Worm (Caenorhabditis elegans) whole organism, L3 larva: Measurements from ENCODE around the gene bud-13.

Source experiments
- R02D3.7 ChIP-seq: fragments of 150-350 bp; optimal IDR thresholded peaks from 2 replicates; lab custom pipeline; 2014; ENCODE audit warnings: missing biosample characterization, missing genetic modification characterization
- ama-1 ChIP-seq: fragments of 150-350 bp; optimal IDR thresholded peaks from 2 replicates; lab custom pipeline; 2018
- ceh-16 ChIP-seq: sonication (generic microtip); optimal IDR thresholded peaks from 2 replicates; lab custom pipeline; 2017; ENCODE audit warnings: missing biosample characterization, missing genetic modification characterization
- ceh-28 ChIP-seq: fragments of 150-350 bp; optimal IDR thresholded peaks from 2 replicates; lab custom pipeline; 2014; ENCODE audit warnings: missing biosample characterization, missing genetic modification reagents, missing genetic modification characterization
- egl-5 ChIP-seq: fragments of 150-350 bp; optimal IDR thresholded peaks from 2 replicates; lab custom pipeline; 2017; ENCODE audit warnings: missing biosample characterization, missing genetic modification reagents, missing genetic modification characterization, inconsistent platforms
- elt-1 ChIP-seq: fragments of 150-350 bp; optimal IDR thresholded peaks from 2 replicates; lab custom pipeline; 2014; ENCODE audit warnings: missing biosample characterization, missing genetic modification characterization
- elt-2 ChIP-seq: sonication (generic microtip); optimal IDR thresholded peaks from 2 replicates; lab custom pipeline; 2016; ENCODE audit warnings: missing genetic modification reagents, mild to moderate bottlenecking, missing genetic modification characterization, missing compliant biosample characterization
- eor-1 ChIP-seq, 2 experiments: fragments of 150-350 bp; optimal IDR thresholded peaks; 2 replicates each; lab custom pipeline; 2014 to 2018; ENCODE audit warnings: missing biosample characterization in 2 of 2, missing genetic modification characterization in 2 of 2
- fkh-10 ChIP-seq: sonication (generic microtip); optimal IDR thresholded peaks from 2 replicates; lab custom pipeline; 2017; ENCODE audit warnings: missing biosample characterization, missing genetic modification reagents, missing genetic modification characterization
- fkh-2 ChIP-seq: fragments of 150-350 bp; optimal IDR thresholded peaks from 2 replicates; lab custom pipeline; 2014; ENCODE audit warnings: missing biosample characterization, missing genetic modification reagents, missing genetic modification characterization
- fos-1 ChIP-seq: fragments of 150-350 bp; optimal IDR thresholded peaks from 2 replicates; lab custom pipeline; 2014; ENCODE audit warnings: missing biosample characterization, missing genetic modification characterization
- hmg-11 ChIP-seq: sonication (generic microtip); optimal IDR thresholded peaks from 2 replicates; lab custom pipeline; 2016; ENCODE audit warnings: missing genetic modification characterization, missing compliant biosample characterization
- jun-1 ChIP-seq: fragments of 150-350 bp; optimal IDR thresholded peaks from 2 replicates; lab custom pipeline; 2014; ENCODE audit warnings: missing biosample characterization, missing genetic modification reagents, missing genetic modification characterization
- lin-15B ChIP-seq: fragments of 150-350 bp; optimal IDR thresholded peaks from 2 replicates; lab custom pipeline; 2014; ENCODE audit warnings: missing biosample characterization, missing genetic modification characterization
- lin-39 ChIP-seq: fragments of 150-350 bp; optimal IDR thresholded peaks from 2 replicates; lab custom pipeline; 2018; ENCODE audit warnings: missing biosample characterization, missing genetic modification reagents, missing genetic modification characterization
- lsy-12 ChIP-seq: sonication (generic microtip); optimal IDR thresholded peaks from 2 replicates; lab custom pipeline; 2016; ENCODE audit warnings: mild to moderate bottlenecking, missing genetic modification characterization, missing compliant biosample characterization
- mdl-1 ChIP-seq: fragments of 150-350 bp; optimal IDR thresholded peaks from 2 replicates; lab custom pipeline; 2014; ENCODE audit warnings: missing biosample characterization, missing genetic modification characterization
- mml-1 ChIP-seq: fragments of 150-350 bp; sonication (generic microtip); optimal IDR thresholded peaks from 3 replicates; lab custom pipeline; 2014; ENCODE audit warnings: missing biosample characterization, missing genetic modification characterization
- nfya-1 ChIP-seq: sonication (generic microtip); optimal IDR thresholded peaks from 2 replicates; lab custom pipeline; 2017; ENCODE audit warnings: missing genetic modification characterization, mild to moderate bottlenecking, missing compliant biosample characterization, antibody characterized with exemption, moderate library complexity; ENCODE audit not compliant: insufficient read depth
- nhr-11 ChIP-seq: fragments of 150-350 bp; optimal IDR thresholded peaks from 2 replicates; lab custom pipeline; 2014; ENCODE audit warnings: missing biosample characterization, missing genetic modification characterization
- nhr-12 ChIP-seq: fragments of 150-350 bp; optimal IDR thresholded peaks from 2 replicates; lab custom pipeline; 2014; ENCODE audit warnings: missing biosample characterization, missing genetic modification characterization
- nhr-237 ChIP-seq: fragments of 150-350 bp; optimal IDR thresholded peaks from 2 replicates; lab custom pipeline; 2014; ENCODE audit warnings: missing biosample characterization, missing genetic modification characterization
- nhr-25 ChIP-seq: sonication (generic microtip); optimal IDR thresholded peaks from 2 replicates; lab custom pipeline; 2017; ENCODE audit warnings: missing biosample characterization, missing genetic modification characterization
- nhr-28 ChIP-seq: fragments of 150-350 bp; optimal IDR thresholded peaks from 2 replicates; lab custom pipeline; 2014; ENCODE audit warnings: missing biosample characterization, missing genetic modification characterization
- nhr-43 ChIP-seq: sonication (generic microtip); optimal IDR thresholded peaks from 2 replicates; lab custom pipeline; 2016; ENCODE audit warnings: mild to moderate bottlenecking, missing genetic modification characterization, missing compliant biosample characterization; ENCODE audit not compliant: poor library complexity, severe bottlenecking
- nhr-67 ChIP-seq: fragments of 150-350 bp; optimal IDR thresholded peaks from 2 replicates; lab custom pipeline; 2014; ENCODE audit warnings: missing biosample characterization, missing genetic modification characterization
- pha-4 ChIP-seq: fragments of 150-350 bp; optimal IDR thresholded peaks from 2 replicates; lab custom pipeline; 2014; ENCODE audit warnings: missing biosample characterization, missing genetic modification reagents, missing genetic modification characterization
- pqm-1 ChIP-seq: fragments of 150-350 bp; optimal IDR thresholded peaks from 2 replicates; lab custom pipeline; 2017; ENCODE audit warnings: missing biosample characterization, missing genetic modification characterization, inconsistent platforms
- sea-2 ChIP-seq: fragments of 150-350 bp; sonication (generic microtip); optimal IDR thresholded peaks from 4 replicates; lab custom pipeline; 2014; ENCODE audit warnings: missing biosample characterization, missing genetic modification reagents, missing genetic modification characterization
- skn-1 ChIP-seq: fragments of 150-350 bp; optimal IDR thresholded peaks from 2 replicates; lab custom pipeline; 2014; ENCODE audit warnings: missing biosample characterization, missing genetic modification characterization
- snpc-4 ChIP-seq: fragments of 150-350 bp; optimal IDR thresholded peaks from 2 replicates; lab custom pipeline; 2014; ENCODE audit warnings: missing biosample characterization, missing genetic modification characterization
- unc-39 ChIP-seq: sonication (generic microtip); optimal IDR thresholded peaks from 4 replicates; lab custom pipeline; 2017; ENCODE audit warnings: missing biosample characterization, missing genetic modification characterization
- zag-1 ChIP-seq: fragments of 150-350 bp; optimal IDR thresholded peaks from 2 replicates; lab custom pipeline; 2014; ENCODE audit warnings: missing biosample characterization, missing genetic modification characterization

bud-13 gene

DNA sequence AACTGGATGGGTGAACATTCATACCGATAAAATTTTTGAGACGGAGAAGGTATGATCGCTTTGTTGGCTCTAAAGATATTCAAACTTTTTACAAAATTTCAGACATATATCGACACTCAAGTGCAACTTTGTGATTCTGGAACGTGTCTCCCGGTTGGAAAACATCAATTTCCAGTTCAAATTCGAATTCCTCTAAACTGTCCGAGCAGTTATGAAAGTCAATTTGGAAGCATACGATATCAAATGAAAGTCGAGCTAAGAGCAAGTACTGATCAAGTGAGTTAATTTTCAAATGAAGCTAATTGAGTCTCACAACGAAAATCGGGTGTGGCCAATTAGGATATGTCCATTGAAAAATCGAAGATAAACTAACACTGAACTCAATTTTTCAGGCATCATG lies 33.1 kb downstream of the bud-13 start:
- TF ChIP-seq jun-1 (tag; lab: Kevin White, UChicago) (no peak), fkh-2 (tag; lab: Kevin White, UChicago) (no peak), egl-5 (no peak), nhr-11 (tag; lab: Kevin White, UChicago) (no peak), skn-1 (no peak), zag-1 (tag; lab: Kevin White, UChicago) (no peak), ceh-28 (tag; lab: Kevin White, UChicago) (no peak), lsy-12 (no peak), mdl-1 (no peak), elt-1 (tag; lab: Kevin White, UChicago) (no peak), eor-1 (tag; optimal IDR thresholded peaks at IDR 0.05; lab: Kevin White, UChicago) (no peak), pha-4 (tag; lab: Kevin White, UChicago) (no peak), hmg-11 (tag; lab: Kevin White, UChicago) (no peak), sea-2 (GFP tag; lab: Kevin White, UChicago) (no peak), fos-1 (tag; lab: Kevin White, UChicago) (no peak), nhr-25 (no peak), R02D3.7 (no peak), nfya-1 (tag; lab: Kevin White, UChicago) (no peak), nhr-43 (no peak)

DNA sequence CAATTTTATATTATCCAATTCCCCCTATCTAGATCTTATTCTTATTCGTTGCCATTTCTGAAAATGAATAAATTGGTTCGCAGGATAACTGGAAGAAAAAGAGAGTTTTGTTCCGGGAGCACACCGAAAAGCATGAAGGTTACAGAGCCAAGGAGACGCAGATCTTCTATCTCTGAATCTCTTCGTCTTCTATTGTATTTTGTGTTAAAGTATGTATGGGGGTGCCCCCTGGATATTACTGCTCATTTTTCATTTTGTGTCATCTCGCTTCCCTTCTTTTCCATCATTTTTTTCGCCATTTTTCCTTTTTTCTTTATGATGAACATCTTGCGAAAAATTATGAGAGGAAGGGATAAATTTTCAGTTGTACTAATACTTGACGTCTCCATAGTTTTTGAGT lies 33.8 kb downstream of the bud-13 start:
- TF ChIP-seq jun-1 (tag; lab: Kevin White, UChicago) (no peak), nfya-1 (tag; lab: Kevin White, UChicago) (peak; percentile 5), ceh-16 (tag; lab: Kevin White, UChicago) (no peak), lin-39 (tag; lab: Kevin White, UChicago) (peak; percentile 74), hmg-11 (tag; lab: Kevin White, UChicago) (no peak), lin-15B (tag; lab: Kevin White, UChicago) (no peak)
- TF ChIP-seq, all 47 proteins: peak for 2

DNA sequence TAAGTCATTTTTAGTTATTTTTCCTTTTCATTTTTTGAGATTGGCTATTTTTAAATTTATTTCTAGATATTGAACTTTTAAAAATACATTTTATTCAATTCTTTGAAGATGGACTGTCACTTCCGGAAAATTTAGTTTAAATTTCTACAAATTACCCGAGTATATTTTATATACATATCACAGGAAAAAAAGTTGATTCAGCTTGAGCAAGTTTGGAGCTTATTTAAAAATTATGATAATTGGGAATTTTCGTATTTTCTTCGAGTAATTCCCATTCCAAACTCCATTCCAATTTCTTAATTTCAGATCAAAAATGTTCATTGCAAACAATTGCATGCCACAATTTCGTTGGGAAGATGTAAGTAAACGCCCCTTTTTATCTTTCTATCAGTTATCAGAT lies 37.8 kb downstream of the bud-13 start, which contains the start of gene arrd-15:
arrd-15 (plus strand) TSS at position 301 of the 400 bp plus-strand sequence.
- no peak for TF ChIP-seq nhr-237 (tag; lab: Kevin White, UChicago)
- TF ChIP-seq snpc-4 (tag; lab: Kevin White, UChicago) = no peak
- TF ChIP-seq mml-1 = no peak
- TF ChIP-seq ceh-28 (tag; lab: Kevin White, UChicago) = no peak
- TF ChIP-seq unc-39 = no peak
- no peak for TF ChIP-seq zag-1 (tag; lab: Kevin White, UChicago)
- TF ChIP-seq mdl-1 = no peak
- TF ChIP-seq nhr-12 = no peak
- TF ChIP-seq nhr-67 (tag; lab: Kevin White, UChicago) = no peak
- TF ChIP-seq sea-2 (GFP tag; lab: Kevin White, UChicago) = no peak
- TF ChIP-seq fkh-10 = no peak
- TF ChIP-seq ama-1 = no peak

DNA sequence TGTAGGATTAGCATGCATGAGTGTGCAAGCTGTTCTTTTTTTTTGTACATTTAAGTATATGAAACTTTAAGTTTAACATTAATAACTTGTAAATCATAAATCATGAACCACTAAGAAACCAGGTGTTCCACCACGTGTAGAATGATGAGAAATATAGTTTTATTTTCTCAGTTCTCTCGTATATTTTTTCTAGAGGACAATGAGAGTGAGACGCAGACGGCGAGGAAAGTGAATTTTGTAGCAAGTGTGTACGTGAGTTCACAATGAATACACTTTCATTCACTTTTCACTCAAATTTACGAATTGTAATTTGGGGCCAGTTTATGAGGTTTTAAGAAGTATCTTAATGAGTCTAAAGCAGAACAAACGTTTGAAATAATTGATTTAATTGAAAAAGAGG lies 41.0 kb downstream of the bud-13 start:
- peak; percentile 28 for TF ChIP-seq nfya-1 (tag; lab: Kevin White, UChicago)
- no peak for TF ChIP-seq lin-39 (tag; lab: Kevin White, UChicago)
- no peak for TF ChIP-seq ceh-28 (tag; lab: Kevin White, UChicago)
- peak; percentile 7 for TF ChIP-seq mdl-1
- TF ChIP-seq fkh-10 = no peak

DNA sequence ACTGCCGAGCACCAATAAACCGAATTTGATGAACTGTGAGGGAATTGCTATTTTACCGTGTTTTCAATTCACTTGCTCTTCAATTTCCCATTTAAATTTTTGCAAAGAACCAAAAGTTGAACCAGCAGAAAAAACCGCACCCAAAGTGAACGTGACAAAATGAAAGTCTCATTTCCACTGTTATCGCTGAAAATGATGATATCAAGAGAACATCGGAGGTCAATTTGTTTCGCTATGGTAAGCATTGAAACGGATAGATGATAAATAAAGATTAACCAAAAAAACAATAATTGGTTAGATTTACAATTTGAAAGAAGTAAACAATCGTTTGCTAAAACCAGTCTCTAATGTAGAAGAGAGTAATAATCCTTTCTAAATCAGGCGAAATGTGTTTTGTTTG lies 42.0 kb downstream of the bud-13 start:
- no peak for TF ChIP-seq ama-1
- TF ChIP-seq lin-39 (tag; lab: Kevin White, UChicago) = no peak
- no peak for TF ChIP-seq unc-39
- no peak for TF ChIP-seq sea-2 (GFP tag; lab: Kevin White, UChicago)
- TF ChIP-seq nhr-237 (tag; lab: Kevin White, UChicago) = no peak
- no peak for TF ChIP-seq fos-1 (tag; lab: Kevin White, UChicago)
- no peak for TF ChIP-seq ceh-16 (tag; lab: Kevin White, UChicago)
- TF ChIP-seq jun-1 (tag; lab: Kevin White, UChicago) = no peak
- TF ChIP-seq R02D3.7 = no peak
- no peak for TF ChIP-seq nhr-28 (tag; lab: Kevin White, UChicago)
- no peak for TF ChIP-seq pqm-1 (tag; lab: Kevin White, UChicago)
- no peak for TF ChIP-seq lsy-12
- TF ChIP-seq mdl-1 = no peak
- no peak for TF ChIP-seq egl-5
- TF ChIP-seq nfya-1 (tag; lab: Kevin White, UChicago) = no peak
- TF ChIP-seq pha-4 (tag; lab: Kevin White, UChicago) = no peak
- TF ChIP-seq elt-2 (tag; lab: Kevin White, UChicago) = no peak
- TF ChIP-seq eor-1 (tag; optimal IDR thresholded peaks at IDR 0.05; lab: Kevin White, UChicago) = no peak
- TF ChIP-seq ceh-28 (tag; lab: Kevin White, UChicago) = no peak
- TF ChIP-seq, all 47 proteins: peak for 0
